Worm (Caenorhabditis elegans): Measurements from ENCODE around the gene sipa-1.

ce11 chrV:11624954-11625353, 12.1 kb downstream of the sipa-1 start:
- TF ChIP-seq flt-1 (GFP tag; IDR thresholded peaks at IDR 0.05) (no peak), med-1 (GFP tag; optimal IDR thresholded peaks at IDR 0.05; ENCODE audit: insufficient read depth) (no peak)
